Worm (Caenorhabditis elegans): ENCODE measurements around the gene Y105C5B.1413.

DNA sequence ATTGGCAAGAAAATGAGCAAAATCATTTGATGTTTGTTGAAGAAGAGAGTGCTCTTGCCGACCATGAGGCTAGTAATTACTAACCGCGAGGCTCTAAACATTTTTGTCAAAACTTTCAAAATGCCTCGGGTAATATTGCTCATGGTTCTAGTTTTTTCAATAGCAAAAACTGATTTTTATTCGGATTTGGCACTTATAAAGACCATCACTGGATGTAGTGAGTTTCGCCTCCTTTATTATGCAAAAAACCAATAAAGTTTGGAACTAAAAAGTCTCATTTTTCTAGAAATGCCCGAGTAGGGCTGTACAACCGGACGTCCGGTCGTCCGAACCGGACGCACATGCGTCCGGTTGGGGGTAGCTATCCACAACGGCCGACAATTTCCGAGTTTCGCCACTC, 48.6 kb upstream of the Y105C5B.1413 start, which contains the start of the genes hpa-1 and irld-39:
- no peak for TF ChIP-seq him-1 (tag; optimal IDR thresholded peaks at IDR 0.05)
- no peak for TF ChIP-seq dao-5 (tag; optimal IDR thresholded peaks at IDR 0.05)

All from whole organism, L4/young adult.